Worm (Caenorhabditis elegans) whole organism, L1 larva: ENCODE measurements around the gene fipr-1.

Experiments
- aly-2 ChIP-seq: fragments of 150-350 bp; optimal IDR thresholded peaks from 2 replicates; lab custom pipeline; 2014; ENCODE audit warnings: missing biosample characterization, missing genetic modification characterization
- egl-27 ChIP-seq, 2 experiments: fragments of 150-350 bp in 1 of 2; sonication (generic microtip); optimal IDR thresholded peaks; 3 replicates each; lab custom pipeline; 2017 to 2018; ENCODE audit warnings: missing biosample characterization in 2 of 2, missing genetic modification characterization in 2 of 2, missing genetic modification reagents in 2 of 2
- fkh-10 ChIP-seq: sonication (generic microtip); optimal IDR thresholded peaks from 2 replicates; lab custom pipeline; 2017; ENCODE audit warnings: missing biosample characterization, missing genetic modification reagents, missing genetic modification characterization
- jun-1 ChIP-seq: fragments of 150-350 bp; optimal IDR thresholded peaks from 2 replicates; lab custom pipeline; 2014; ENCODE audit warnings: missing biosample characterization, missing genetic modification reagents, missing genetic modification characterization
- lin-39 ChIP-seq: fragments of 150-350 bp; optimal IDR thresholded peaks from 2 replicates; lab custom pipeline; 2014; ENCODE audit warnings: missing biosample characterization, missing genetic modification reagents, missing genetic modification characterization
- lsy-2 ChIP-seq, 2 experiments: fragments of 150-350 bp; optimal IDR thresholded peaks; 2 replicates each; lab custom pipeline; 2014; ENCODE audit warnings: missing biosample characterization in 2 of 2, missing genetic modification characterization in 2 of 2
- nhr-77 ChIP-seq: fragments of 150-350 bp; optimal IDR thresholded peaks from 2 replicates; lab custom pipeline; 2014; ENCODE audit warnings: missing biosample characterization, missing genetic modification characterization
- sox-4 ChIP-seq: sonication (generic microtip); optimal IDR thresholded peaks from 2 replicates; lab custom pipeline; 2016; ENCODE audit warnings: missing genetic modification characterization, missing compliant biosample characterization
- sptf-1 ChIP-seq: fragments of 150-350 bp; optimal IDR thresholded peaks from 2 replicates; lab custom pipeline; 2014; ENCODE audit warnings: missing biosample characterization, missing genetic modification characterization
- swsn-7 ChIP-seq: sonication (generic microtip); optimal IDR thresholded peaks from 2 replicates; lab custom pipeline; 2016; ENCODE audit warnings: missing genetic modification characterization, missing compliant biosample characterization
- unc-130 ChIP-seq: fragments of 150-350 bp; optimal IDR thresholded peaks from 2 replicates; lab custom pipeline; 2017; ENCODE audit warnings: missing biosample characterization, missing genetic modification characterization, inconsistent platforms
- unc-30 ChIP-seq: sonication (generic microtip); optimal IDR thresholded peaks from 2 replicates; lab custom pipeline; 2017; ENCODE audit warnings: missing biosample characterization, missing genetic modification characterization
- unc-62 ChIP-seq: fragments of 150-350 bp; optimal IDR thresholded peaks from 2 replicates; lab custom pipeline; 2014; ENCODE audit warnings: missing biosample characterization, missing genetic modification reagents, missing genetic modification characterization
- ztf-11 ChIP-seq, 2 experiments: sonication (generic microtip); optimal IDR thresholded peaks; 2 replicates each; lab custom pipeline; 2016 to 2017; ENCODE audit warnings: missing genetic modification characterization in 2 of 2, missing biosample characterization in 1 of 2, missing compliant biosample characterization in 1 of 2

DNA sequence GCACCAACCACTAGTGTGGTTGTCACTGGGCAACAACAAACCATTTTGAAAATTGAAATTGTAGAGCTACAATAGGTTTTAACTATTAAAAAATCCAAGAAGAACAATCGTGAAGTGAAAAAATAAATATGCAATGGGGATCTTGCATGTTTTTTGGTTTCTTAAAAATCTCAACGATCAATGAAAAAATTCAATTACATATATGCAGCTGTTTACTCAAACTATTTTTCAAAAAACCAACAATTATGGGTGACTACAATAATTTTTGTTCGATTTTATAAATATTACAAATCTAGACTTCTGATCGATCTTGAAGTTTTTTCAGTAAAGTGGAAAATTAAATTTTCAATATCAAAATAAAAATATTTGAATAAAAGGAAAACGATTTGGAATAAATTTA, 47.0 kb upstream of the fipr-1 start, which contains the start of gene cdr-4:
- TF ChIP-seq jun-1 (tag; lab: Kevin White, UChicago) (no peak), unc-30 (no peak), swsn-7 (tag; lab: Kevin White, UChicago) (no peak), unc-130 (tag; lab: Kevin White, UChicago) (no peak), sox-4 (tag; lab: Kevin White, UChicago) (no peak), lin-39 (no peak), unc-62 (GFP tag; lab: Kevin White, UChicago) (no peak), sptf-1 (no peak), fkh-10 (GFP tag; lab: Kevin White, UChicago) (no peak), nhr-77 (no peak), ztf-11 (tag; optimal IDR thresholded peaks at IDR 0.05; lab: Kevin White, UChicago) (no peak), egl-27 (tag; optimal IDR thresholded peaks at IDR 0.05; lab: Kevin White, UChicago) (no peak), aly-2 (tag; lab: Kevin White, UChicago) (no peak), lsy-2 (tag; optimal IDR thresholded peaks at IDR 0.05; lab: Kevin White, UChicago) (no peak)
